Worm (Caenorhabditis elegans) whole organism, L2 larva: ENCODE measurements around the gene fbxa-111.
"Not testable (repeated sequence)": the region's sequence is repeated elsewhere in the genome, so short reads cannot be mapped to it uniquely, and the experiment has no call there.

Source experiments
- C34F6.9 ChIP-seq: fragments of 150-350 bp; optimal IDR thresholded peaks from 2 replicates; lab custom pipeline; 2014; ENCODE audit warnings: missing biosample characterization, missing genetic modification characterization
- F13H6.1 ChIP-seq: sonication (generic microtip); optimal IDR thresholded peaks from 2 replicates; lab custom pipeline; 2016; ENCODE audit warnings: missing genetic modification characterization, missing compliant biosample characterization
- R02D3.7 ChIP-seq: fragments of 150-350 bp; optimal IDR thresholded peaks from 2 replicates; lab custom pipeline; 2014; ENCODE audit warnings: missing biosample characterization, missing genetic modification characterization
- Y55F3AM.14 ChIP-seq: fragments of 200-800 bp; sonication (Bioruptor generic); optimal IDR thresholded peaks from 2 replicates; lab custom pipeline; 2018; ENCODE audit warnings: mild to moderate bottlenecking, missing genetic modification characterization, missing compliant biosample characterization
- ama-1 ChIP-seq: fragments of 150-350 bp; optimal IDR thresholded peaks from 2 replicates; lab custom pipeline; 2018; ENCODE audit warnings: inconsistent platforms
- blmp-1 ChIP-seq: sonication (generic microtip); optimal IDR thresholded peaks from 2 replicates; lab custom pipeline; 2017; ENCODE audit warnings: missing genetic modification characterization, mild to moderate bottlenecking, missing compliant biosample characterization, antibody characterized with exemption, moderate library complexity; ENCODE audit not compliant: insufficient read depth
- ceh-16 ChIP-seq: fragments of 150-350 bp; optimal IDR thresholded peaks from 2 replicates; lab custom pipeline; 2014; ENCODE audit warnings: missing biosample characterization, missing genetic modification characterization
- ceh-82 ChIP-seq: fragments of 150-350 bp; optimal IDR thresholded peaks from 2 replicates; lab custom pipeline; 2014; ENCODE audit warnings: missing biosample characterization, missing genetic modification characterization
- dmd-4 ChIP-seq: sonication (generic microtip); optimal IDR thresholded peaks from 2 replicates; lab custom pipeline; 2017; ENCODE audit warnings: missing biosample characterization, missing genetic modification characterization
- egl-27 ChIP-seq: sonication (generic microtip); optimal IDR thresholded peaks from 3 replicates; lab custom pipeline; 2017; ENCODE audit warnings: missing biosample characterization, missing genetic modification reagents, missing genetic modification characterization
- elt-1 ChIP-seq: fragments of 150-350 bp; optimal IDR thresholded peaks from 2 replicates; lab custom pipeline; 2014; ENCODE audit warnings: missing biosample characterization, missing genetic modification characterization
- fos-1 ChIP-seq: fragments of 150-350 bp; optimal IDR thresholded peaks from 2 replicates; lab custom pipeline; 2014; ENCODE audit warnings: missing biosample characterization, missing genetic modification characterization
- lin-11 ChIP-seq: fragments of 150-350 bp; sonication (generic microtip); optimal IDR thresholded peaks from 2 replicates; lab custom pipeline; 2014; ENCODE audit warnings: missing biosample characterization, missing genetic modification characterization, inconsistent platforms, mixed read lengths
- lin-13 ChIP-seq: fragments of 150-350 bp; optimal IDR thresholded peaks from 2 replicates; lab custom pipeline; 2014; ENCODE audit warnings: missing biosample characterization, missing genetic modification reagents, missing genetic modification characterization
- lin-39 ChIP-seq: fragments of 150-350 bp; optimal IDR thresholded peaks from 2 replicates; lab custom pipeline; 2014; ENCODE audit warnings: missing biosample characterization, missing genetic modification reagents, missing genetic modification characterization
- lsy-2 ChIP-seq, 2 experiments: fragments of 150-350 bp in 1 of 2; sonication (generic microtip) in 1 of 2; optimal IDR thresholded peaks; 2 replicates each; lab custom pipeline; 2014 to 2017; ENCODE audit warnings: missing biosample characterization in 2 of 2, missing genetic modification characterization in 2 of 2
- mab-5 ChIP-seq: fragments of 150-350 bp; optimal IDR thresholded peaks from 2 replicates; lab custom pipeline; 2014; ENCODE audit warnings: missing biosample characterization, missing genetic modification characterization
- mbf-1 ChIP-seq: sonication (generic microtip); optimal IDR thresholded peaks from 2 replicates; lab custom pipeline; 2017; ENCODE audit warnings: missing biosample characterization, missing genetic modification characterization
- mdl-1 ChIP-seq, 2 experiments: fragments of 150-350 bp in 1 of 2; sonication (generic microtip) in 1 of 2; optimal IDR thresholded peaks; 2 replicates each; lab custom pipeline; 2017; ENCODE audit warnings: missing biosample characterization in 2 of 2, missing genetic modification characterization in 2 of 2
- nhr-10 ChIP-seq: sonication (generic microtip); optimal IDR thresholded peaks from 2 replicates; lab custom pipeline; 2017; ENCODE audit warnings: missing biosample characterization, missing genetic modification characterization
- nhr-11 ChIP-seq: fragments of 150-350 bp; optimal IDR thresholded peaks from 2 replicates; lab custom pipeline; 2014; ENCODE audit warnings: missing biosample characterization, missing genetic modification characterization
- nhr-12 ChIP-seq: fragments of 150-350 bp; optimal IDR thresholded peaks from 2 replicates; lab custom pipeline; 2014; ENCODE audit warnings: missing biosample characterization, missing genetic modification characterization
- nhr-129 ChIP-seq: fragments of 150-350 bp; optimal IDR thresholded peaks from 2 replicates; lab custom pipeline; 2014; ENCODE audit warnings: missing biosample characterization, missing genetic modification characterization
- nhr-21 ChIP-seq: fragments of 150-350 bp; optimal IDR thresholded peaks from 2 replicates; lab custom pipeline; 2014; ENCODE audit warnings: missing biosample characterization, missing genetic modification characterization
- nhr-23 ChIP-seq: fragments of 150-350 bp; optimal IDR thresholded peaks from 2 replicates; lab custom pipeline; 2014; ENCODE audit warnings: missing biosample characterization, missing genetic modification reagents, missing genetic modification characterization
- nhr-237 ChIP-seq: fragments of 150-350 bp; optimal IDR thresholded peaks from 2 replicates; lab custom pipeline; 2014; ENCODE audit warnings: missing biosample characterization, missing genetic modification characterization
- nhr-77 ChIP-seq: fragments of 150-350 bp; optimal IDR thresholded peaks from 2 replicates; lab custom pipeline; 2014; ENCODE audit warnings: missing biosample characterization, missing genetic modification characterization
- peb-1 ChIP-seq: fragments of 150-350 bp; optimal IDR thresholded peaks from 2 replicates; lab custom pipeline; 2014; ENCODE audit warnings: missing biosample characterization, missing genetic modification characterization
- sem-4 ChIP-seq: fragments of 150-350 bp; optimal IDR thresholded peaks from 2 replicates; lab custom pipeline; 2014; ENCODE audit warnings: missing biosample characterization, missing genetic modification reagents, missing genetic modification characterization
- skn-1 ChIP-seq: sonication (generic microtip); optimal IDR thresholded peaks from 2 replicates; lab custom pipeline; 2017; ENCODE audit warnings: missing biosample characterization, missing genetic modification characterization
- sma-9 ChIP-seq, 2 experiments: fragments of 150-350 bp in 1 of 2; sonication (generic microtip) in 1 of 2; optimal IDR thresholded peaks; 2 replicates each; lab custom pipeline; 2014 to 2016; ENCODE audit warnings: missing genetic modification characterization in 2 of 2, mild to moderate bottlenecking in 1 of 2, missing biosample characterization in 1 of 2, missing compliant biosample characterization in 1 of 2, missing genetic modification reagents in 1 of 2, moderate library complexity in 1 of 2
- snpc-4 ChIP-seq: fragments of 150-350 bp; optimal IDR thresholded peaks from 2 replicates; lab custom pipeline; 2014; ENCODE audit warnings: missing biosample characterization, missing genetic modification characterization
- unc-39 ChIP-seq: fragments of 150-350 bp; optimal IDR thresholded peaks from 2 replicates; lab custom pipeline; 2014; ENCODE audit warnings: missing biosample characterization, missing genetic modification characterization
- unc-62 ChIP-seq: fragments of 150-350 bp; optimal IDR thresholded peaks from 2 replicates; lab custom pipeline; 2014; ENCODE audit warnings: missing biosample characterization, missing genetic modification reagents, missing genetic modification characterization
- zag-1 ChIP-seq: fragments of 150-350 bp; optimal IDR thresholded peaks from 2 replicates; lab custom pipeline; 2014; ENCODE audit warnings: missing biosample characterization, missing genetic modification characterization
- ztf-1 ChIP-seq: fragments of 200-800 bp; sonication (Bioruptor generic); conservative IDR thresholded peaks from 2 replicates; pipeline ENCODE4 v1.3.6; 2022; ENCODE audit warnings: missing genetic modification characterization, missing compliant biosample characterization
- ztf-11 ChIP-seq: sonication (generic microtip); optimal IDR thresholded peaks from 2 replicates; lab custom pipeline; 2017; ENCODE audit warnings: missing biosample characterization, missing genetic modification characterization
- ztf-4 ChIP-seq: fragments of 150-350 bp; optimal IDR thresholded peaks from 2 replicates; lab custom pipeline; 2014; ENCODE audit warnings: missing biosample characterization, missing genetic modification characterization

Gene fbxa-111

DNA sequence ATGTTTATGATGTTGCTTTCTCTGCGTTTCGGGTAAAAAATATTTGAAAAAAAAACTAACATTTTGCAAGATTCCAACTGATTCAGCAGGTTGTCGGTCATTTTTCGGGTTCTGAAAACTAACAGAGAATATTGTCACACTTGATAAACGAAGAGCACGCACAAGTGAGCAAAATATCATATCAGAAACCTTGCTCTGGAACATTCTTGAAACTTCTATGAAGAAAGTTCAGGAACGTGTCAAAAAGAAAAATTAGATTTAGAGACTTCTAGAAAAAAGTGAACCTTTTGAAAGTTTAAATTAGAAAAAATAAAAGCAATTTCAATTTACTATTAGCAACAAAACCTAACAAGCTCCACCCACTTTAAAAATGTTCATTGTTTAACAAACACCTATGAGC lies 1.5 kb downstream of the fbxa-111 start, which contains the start of gene fbxa-112:
Gene fbxa-112 (minus strand): TSS at position 101 of the 400 bp plus-strand sequence.
- not testable (repeated sequence) for TF ChIP-seq ama-1; Y55F3AM.14; skn-1 (tag; lab: Kevin White, UChicago)

DNA sequence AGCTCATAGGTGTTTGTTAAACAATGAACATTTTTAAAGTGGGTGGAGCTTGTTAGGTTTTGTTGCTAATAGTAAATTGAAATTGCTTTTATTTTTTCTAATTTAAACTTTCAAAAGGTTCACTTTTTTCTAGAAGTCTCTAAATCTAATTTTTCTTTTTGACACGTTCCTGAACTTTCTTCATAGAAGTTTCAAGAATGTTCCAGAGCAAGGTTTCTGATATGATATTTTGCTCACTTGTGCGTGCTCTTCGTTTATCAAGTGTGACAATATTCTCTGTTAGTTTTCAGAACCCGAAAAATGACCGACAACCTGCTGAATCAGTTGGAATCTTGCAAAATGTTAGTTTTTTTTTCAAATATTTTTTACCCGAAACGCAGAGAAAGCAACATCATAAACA lies 10.8 kb downstream of the fbxa-111 start, which contains the start of gene fbxa-148:
Gene fbxa-148 (plus strand): TSS at position 301 of the 400 bp plus-strand sequence.
- not testable (repeated sequence) for TF ChIP-seq snpc-4; nhr-77 (tag; lab: Kevin White, UChicago); lin-13 (GFP tag; lab: Kevin White, UChicago)

DNA sequence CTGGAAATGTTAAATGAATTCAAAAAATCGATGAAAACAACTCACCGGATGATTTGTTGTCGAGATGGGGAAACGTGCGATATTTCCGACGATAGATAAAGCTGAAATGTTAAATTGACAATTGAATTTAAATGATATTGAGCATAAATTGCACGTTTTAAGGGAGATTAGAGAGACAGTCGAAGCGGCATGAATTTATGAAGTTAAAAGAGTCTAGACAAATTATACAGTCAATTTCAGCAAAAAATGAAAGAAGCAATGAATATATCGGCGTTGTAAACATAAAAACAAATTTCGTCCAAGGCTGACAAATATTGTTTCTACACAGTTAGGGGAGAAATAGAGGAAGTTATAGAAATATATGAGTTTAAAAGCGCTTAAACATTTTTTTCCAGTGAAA lies 22.2 kb downstream of the fbxa-111 start, which contains the start of gene Y102A5C.36:
Gene Y102A5C.36 (minus strand): TSS at position 101 of the 400 bp plus-strand sequence.
- TF ChIP-seq unc-62 (GFP tag; lab: Kevin White, UChicago) = no peak
- no peak for TF ChIP-seq R02D3.7 (tag; lab: Kevin White, UChicago)
- TF ChIP-seq dmd-4 (tag; lab: Kevin White, UChicago) = no peak
- no peak for TF ChIP-seq ztf-4 (tag; lab: Kevin White, UChicago)
- TF ChIP-seq nhr-10 (tag; lab: Kevin White, UChicago) = no peak

DNA sequence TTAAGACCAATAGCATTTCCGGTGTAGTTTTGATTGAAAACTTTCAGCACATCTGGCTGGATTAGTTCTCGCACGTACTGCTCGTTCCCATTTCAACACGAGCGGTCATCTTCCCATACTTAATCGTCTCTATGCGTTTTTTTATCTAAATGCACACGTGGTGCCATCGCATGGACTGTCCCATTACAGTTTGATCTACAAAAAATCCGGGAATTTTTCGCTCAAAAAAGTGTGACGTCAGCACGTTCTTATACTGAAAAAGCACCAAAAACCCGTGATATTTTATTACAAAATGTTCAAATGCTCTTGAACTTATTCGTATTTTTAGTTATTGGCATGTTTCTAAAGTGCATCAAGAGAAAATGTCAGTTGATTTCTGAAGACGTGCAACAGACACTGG lies 27.6 kb downstream of the fbxa-111 start, which contains the start of gene Y102A5C.4:
Gene Y102A5C.4 (plus strand): TSS at position 301 of the 400 bp plus-strand sequence.
- TF ChIP-seq nhr-237 (no peak), lin-11 (tag; lab: Kevin White, UChicago) (no peak), ceh-16 (tag; lab: Kevin White, UChicago) (no peak), ama-1 (no peak), F13H6.1 (no peak), peb-1 (tag; lab: Kevin White, UChicago) (no peak), lin-39 (tag; lab: Kevin White, UChicago) (no peak)
- TF ChIP-seq, all 48 proteins: peak for 0

DNA sequence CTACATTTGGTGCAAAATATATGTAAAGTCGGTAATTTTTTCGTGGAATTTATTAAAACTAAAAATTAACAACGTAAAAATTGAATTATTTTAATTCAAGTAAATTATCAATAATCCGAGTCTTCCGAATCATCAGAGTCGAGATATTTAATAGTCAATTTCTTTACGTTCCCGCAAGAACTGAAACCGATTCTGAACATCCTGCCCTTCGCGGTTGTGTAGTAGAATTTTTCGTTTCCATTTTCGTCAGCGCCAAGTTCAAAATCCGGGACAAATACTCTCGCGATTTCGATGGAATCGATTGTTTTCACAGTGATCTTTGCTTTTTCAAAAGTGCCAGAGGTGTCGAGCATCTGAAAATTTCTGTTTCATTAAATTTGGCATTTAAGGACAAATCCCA lies 29.8 kb downstream of the fbxa-111 start:
- TF ChIP-seq ceh-82 (tag; lab: Kevin White, UChicago) (no peak), snpc-4 (no peak), ztf-1 (GFP tag; lab: Robert Waterston, UW) (no peak), ztf-11 (tag; lab: Kevin White, UChicago) (no peak), sem-4 (tag; lab: Kevin White, UChicago) (no peak), peb-1 (tag; lab: Kevin White, UChicago) (no peak), nhr-77 (tag; lab: Kevin White, UChicago) (no peak), nhr-23 (tag; lab: Kevin White, UChicago) (no peak)

DNA sequence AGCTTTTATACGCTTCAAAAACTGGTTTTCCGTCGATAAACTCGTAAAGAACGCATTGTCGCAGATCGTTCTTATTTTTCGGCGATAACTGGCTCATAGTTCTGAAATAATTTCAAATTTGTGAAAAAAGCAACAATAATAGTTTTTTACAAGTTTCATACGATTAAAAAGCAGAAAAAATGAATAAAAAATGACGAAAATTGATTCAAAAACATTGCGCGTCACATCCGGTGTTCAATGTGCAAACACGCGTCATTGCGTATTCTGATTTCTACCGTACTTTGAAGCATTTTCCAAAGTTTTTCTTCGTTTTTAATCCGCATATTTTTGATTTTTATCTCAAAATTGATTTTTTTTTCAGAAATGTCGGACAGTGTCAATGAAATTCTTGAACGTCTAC lies 31.1 kb downstream of the fbxa-111 start, which contains the start of the genes fbxa-206 and Y102A5C.2:
Gene fbxa-206 (minus strand): TSS at position 101 of the 400 bp plus-strand sequence.
Gene Y102A5C.2 (plus strand): TSS at position 354 of the 400 bp plus-strand sequence.
- TF ChIP-seq nhr-12 = no peak
- TF ChIP-seq mdl-1 (tag; optimal IDR thresholded peaks at IDR 0.05; lab: Kevin White, UChicago) = no peak
- TF ChIP-seq Y55F3AM.14 = no peak
- no peak for TF ChIP-seq sma-9 (GFP tag; optimal IDR thresholded peaks at IDR 0.05; lab: Kevin White, UChicago)
- TF ChIP-seq sma-9 (tag; optimal IDR thresholded peaks at IDR 0.05; lab: Kevin White, UChicago) = no peak
- no peak for TF ChIP-seq nhr-21 (tag; lab: Kevin White, UChicago)
- TF ChIP-seq blmp-1 = no peak
- TF ChIP-seq ceh-82 (tag; lab: Kevin White, UChicago) = no peak
- no peak for TF ChIP-seq sem-4 (tag; lab: Kevin White, UChicago)
- no peak for TF ChIP-seq zag-1
- no peak for TF ChIP-seq nhr-11 (tag; lab: Kevin White, UChicago)
- no peak for TF ChIP-seq ceh-16 (tag; lab: Kevin White, UChicago)
- no peak for TF ChIP-seq mab-5 (tag; lab: Kevin White, UChicago)
- no peak for TF ChIP-seq nhr-237

DNA sequence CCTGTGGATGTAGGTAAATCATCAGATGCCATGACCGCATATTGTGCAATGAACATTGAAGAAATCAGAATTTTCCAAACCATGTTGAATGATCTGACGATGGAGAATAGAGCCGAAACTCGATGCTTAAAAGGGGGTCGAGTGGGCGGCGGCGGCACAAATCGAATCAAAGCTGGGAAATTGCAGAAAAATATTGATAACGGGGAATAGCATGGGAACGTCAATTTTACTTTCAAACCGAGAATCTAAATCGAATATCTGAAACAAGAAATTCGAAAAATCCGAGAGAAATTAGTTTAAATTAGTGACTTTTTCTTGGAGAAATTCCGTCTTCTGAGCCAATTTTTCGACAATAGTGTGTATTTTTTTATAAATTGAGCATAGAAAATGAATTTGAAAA lies 33.4 kb downstream of the fbxa-111 start, which contains the start of gene F09C6.10:
Gene F09C6.10 (minus strand): TSS at position 101 of the 400 bp plus-strand sequence.
- TF ChIP-seq C34F6.9 (no peak), unc-39 (tag; lab: Kevin White, UChicago) (no peak), nhr-21 (tag; lab: Kevin White, UChicago) (no peak), mbf-1 (tag; lab: Kevin White, UChicago) (no peak), elt-1 (no peak), nhr-11 (tag; lab: Kevin White, UChicago) (no peak), egl-27 (tag; lab: Kevin White, UChicago) (no peak), zag-1 (no peak), lsy-2 (tag; optimal IDR thresholded peaks at IDR 0.05; lab: Kevin White, UChicago) (no peak), nhr-129 (tag; lab: Kevin White, UChicago) (no peak), sem-4 (tag; lab: Kevin White, UChicago) (no peak), nhr-23 (tag; lab: Kevin White, UChicago) (no peak), fos-1 (tag; lab: Kevin White, UChicago) (no peak), mdl-1 (tag; optimal IDR thresholded peaks at IDR 0.05; lab: Kevin White, UChicago) (no peak), R02D3.7 (tag; lab: Kevin White, UChicago) (no peak), peb-1 (tag; lab: Kevin White, UChicago) (no peak)
